Fruit fly (Drosophila melanogaster): ENCODE data around the gene CG33286.

- TF ChIP-seq CG8478 (optimal IDR thresholded peaks at IDR 0.05) (no peak), CTCF (optimal IDR thresholded peaks at IDR 0.05) (no peak)
These were observed 14.4 kb upstream of the CG33286 start for dm6 chr3L:20988862-20989261.
